Worm (Caenorhabditis elegans) whole organism, early embryonic: Measurements from ENCODE around the gene C15C8.5.

ENCODE experiments used
- aly-1 ChIP-seq: sonication (generic microtip); optimal IDR thresholded peaks from 2 replicates; lab custom pipeline; 2016; ENCODE audit warnings: missing genetic modification characterization, missing compliant biosample characterization
- ama-1 ChIP-seq: fragments of 150-350 bp; optimal IDR thresholded peaks from 2 replicates; lab custom pipeline; 2014
- ceh-13 ChIP-seq: fragments of 200-800 bp; sonication (Bioruptor generic); optimal IDR thresholded peaks from 2 replicates; lab custom pipeline; 2018; ENCODE audit warnings: mild to moderate bottlenecking, missing genetic modification characterization, missing compliant biosample characterization
- ets-7 ChIP-seq: sonication (generic microtip); optimal IDR thresholded peaks from 2 replicates; lab custom pipeline; 2016; ENCODE audit warnings: missing genotype, missing genetic modification characterization, missing compliant biosample characterization
- flt-1 ChIP-seq: fragments of 200-800 bp; sonication (Bioruptor generic); IDR thresholded peaks from 2 replicates; pipeline ENCODE4 v1.3.6; 2022; ENCODE audit warnings: missing genetic modification characterization, missing compliant biosample characterization
- hmbx-1 ChIP-seq: sonication (generic microtip); optimal IDR thresholded peaks from 2 replicates; lab custom pipeline; 2016; ENCODE audit warnings: mild to moderate bottlenecking, missing genetic modification characterization, missing compliant biosample characterization
- hmg-4 ChIP-seq: fragments of 200-800 bp; sonication (Bioruptor generic); optimal IDR thresholded peaks from 2 replicates; lab custom pipeline; 2018; ENCODE audit warnings: mild to moderate bottlenecking, missing genetic modification characterization, missing compliant biosample characterization
- pes-1 ChIP-seq: fragments of 200-800 bp; sonication (Bioruptor generic); IDR thresholded peaks from 2 replicates; pipeline ENCODE4 v1.3.6; 2022; ENCODE audit warnings: missing genetic modification reagents, missing genetic modification characterization, missing compliant biosample characterization
- scrt-1 ChIP-seq: fragments of 200-800 bp; sonication (Bioruptor generic); IDR thresholded peaks from 2 replicates; pipeline ENCODE4 v1.3.6; 2022; ENCODE audit warnings: missing genetic modification characterization, missing compliant biosample characterization
- tbx-11 ChIP-seq: fragments of 200-800 bp; sonication (Bioruptor generic); IDR thresholded peaks from 2 replicates; pipeline ENCODE4 v1.3.6; 2022; ENCODE audit warnings: missing genetic modification characterization, missing compliant biosample characterization
- tbx-37 ChIP-seq: fragments of 200-800 bp; sonication (Bioruptor generic); conservative IDR thresholded peaks from 2 replicates; pipeline ENCODE4 v1.3.6; 2022; ENCODE audit warnings: missing genetic modification reagents, missing genetic modification characterization, missing compliant biosample characterization
- tra-4 ChIP-seq: sonication (generic microtip); optimal IDR thresholded peaks from 2 replicates; lab custom pipeline; 2017; ENCODE audit warnings: missing genetic modification characterization, missing compliant biosample characterization

- TF ChIP-seq ama-1 (lab: Kevin White, UChicago) = no peak
- no peak for TF ChIP-seq scrt-1 (GFP tag; lab: Robert Waterston, UW)
- no peak for TF ChIP-seq hmg-4 (GFP tag; lab: Kevin White, UChicago)
- no peak for TF ChIP-seq aly-1 (tag; lab: Kevin White, UChicago)
- no peak for TF ChIP-seq pes-1 (GFP tag; lab: Robert Waterston, UW)
- no peak for TF ChIP-seq ceh-13
- TF ChIP-seq hmbx-1 (tag; lab: Kevin White, UChicago) = no peak
- no peak for TF ChIP-seq tbx-37 (GFP tag; lab: Robert Waterston, UW)
- TF ChIP-seq flt-1 = no peak
- no peak for TF ChIP-seq ets-7 (tag; lab: Kevin White, UChicago)
- no peak for TF ChIP-seq tra-4 (tag; lab: Kevin White, UChicago)
- TF ChIP-seq tbx-11 = no peak
These were observed 6.1 kb upstream of the C15C8.5 start, which contains the start of gene hrg-7 for ce11 chrV:12741684-12742083.
